Fruit fly (Drosophila melanogaster) whole organism, wandering third instar larva: ENCODE results near the gene CG42822.

ENCODE experiments used
- Abd-B ChIP-seq: fragments of >200 bp; optimal IDR thresholded peaks from 2 replicates; lab custom pipeline; 2017; ENCODE audit warnings: missing biosample characterization, missing genetic modification characterization
- CG32264 ChIP-seq: fragments of 200-800 bp; sonication (Bioruptor generic); optimal IDR thresholded peaks from 2 replicates; lab custom pipeline; 2016; ENCODE audit warnings: missing biosample characterization, missing genetic modification characterization
- CG9705 ChIP-seq: fragments of 200-800 bp; sonication (Bioruptor generic); optimal IDR thresholded peaks from 2 replicates; lab custom pipeline; 2018; ENCODE audit warnings: missing biosample characterization, mild to moderate bottlenecking, missing genetic modification characterization
- CrebA ChIP-seq: fragments of 200-800 bp; sonication (Bioruptor generic); optimal IDR thresholded peaks from 2 replicates; lab custom pipeline; 2016; ENCODE audit warnings: missing biosample characterization, mild to moderate bottlenecking, missing genetic modification characterization, borderline replicate concordance
- Dfd ChIP-seq: fragments of >200 bp; optimal IDR thresholded peaks from 2 replicates; lab custom pipeline; 2017; ENCODE audit warnings: missing biosample characterization, missing genetic modification characterization
- Dif ChIP-seq: fragments of 200-275, 200-300 bp; sonication (Bioruptor generic); optimal IDR thresholded peaks from 2 replicates; lab custom pipeline; 2018; ENCODE audit warnings: missing biosample characterization, missing genetic modification characterization; ENCODE audit not compliant: partially characterized antibody
- GATAd ChIP-seq: sonication (Bioruptor generic); optimal IDR thresholded peaks from 2 replicates; lab custom pipeline; 2016; ENCODE audit warnings: missing biosample characterization, missing genetic modification characterization
- HLH106 ChIP-seq: fragments of 200-800 bp; optimal IDR thresholded peaks from 3 replicates; lab custom pipeline; 2019; ENCODE audit warnings: missing biosample characterization, mild to moderate bottlenecking, missing genetic modification characterization, moderate library complexity
- Hnf4 ChIP-seq: fragments of 200-800 bp; sonication (Bioruptor generic); optimal IDR thresholded peaks from 2 replicates; lab custom pipeline; 2016; ENCODE audit warnings: missing biosample characterization, mild to moderate bottlenecking, missing genetic modification characterization
- Hr78 ChIP-seq: fragments of >200 bp; optimal IDR thresholded peaks from 2 replicates; lab custom pipeline; 2017; ENCODE audit warnings: missing biosample characterization, missing genetic modification characterization
- Hr83 ChIP-seq: fragments of 200-300 bp; sonication (Bioruptor generic); optimal IDR thresholded peaks from 2 replicates; lab custom pipeline; 2016; ENCODE audit warnings: missing biosample characterization, mild to moderate bottlenecking, missing genetic modification characterization, moderate library complexity; ENCODE audit not compliant: poor library complexity, severe bottlenecking
- Jra ChIP-seq: sonication (Bioruptor generic); optimal IDR thresholded peaks from 2 replicates; lab custom pipeline; 2016; ENCODE audit warnings: missing biosample characterization, missing genetic modification characterization
- Mio ChIP-seq: sonication (Bioruptor generic); optimal IDR thresholded peaks from 2 replicates; lab custom pipeline; 2016; ENCODE audit warnings: missing biosample characterization, missing genetic modification characterization
- Myc ChIP-seq: fragments of >200 bp; optimal IDR thresholded peaks from 2 replicates; lab custom pipeline; 2017
- N ChIP-seq: fragments of >200 bp; optimal IDR thresholded peaks from 2 replicates; lab custom pipeline; 2018; ENCODE audit warnings: missing biosample characterization, missing external identifiers, missing genetic modification characterization
- OdsH ChIP-seq: fragments of 200-800 bp; sonication (Bioruptor generic); optimal IDR thresholded peaks from 2 replicates; lab custom pipeline; 2016; ENCODE audit warnings: missing biosample characterization, mild to moderate bottlenecking, missing genetic modification characterization
- Rel ChIP-seq, 2 experiments: fragments of 200-800 bp; sonication (Bioruptor generic) in 1 of 2; optimal IDR thresholded peaks; 2 replicates in 1 of 2; 3 replicates in 1 of 2; lab custom pipeline; 2016 to 2019; ENCODE audit warnings: mild to moderate bottlenecking in 2 of 2, missing biosample characterization in 2 of 2, missing genetic modification characterization in 2 of 2, moderate library complexity in 1 of 2
- Sp1 ChIP-seq: fragments of 200-800 bp; sonication (Bioruptor generic); optimal IDR thresholded peaks from 3 replicates; lab custom pipeline; 2019; ENCODE audit warnings: missing biosample characterization, mild to moderate bottlenecking, missing genetic modification characterization, moderate library complexity
- Vsx2 ChIP-seq: fragments of 200-300, 225-300 bp; sonication (Bioruptor generic); optimal IDR thresholded peaks from 2 replicates; lab custom pipeline; 2018; ENCODE audit warnings: missing biosample characterization, missing genetic modification characterization; ENCODE audit not compliant: partially characterized antibody
- br ChIP-seq: fragments of 200-800 bp; sonication (Bioruptor generic); optimal IDR thresholded peaks from 2 replicates; lab custom pipeline; 2016; ENCODE audit warnings: missing biosample characterization, missing genetic modification characterization
- brk ChIP-seq: fragments of 200-800 bp; sonication (Bioruptor generic); optimal IDR thresholded peaks from 2 replicates; lab custom pipeline; 2016; ENCODE audit warnings: missing biosample characterization, mild to moderate bottlenecking, missing genetic modification characterization
- dl ChIP-seq, 2 experiments: fragments of 175-275, 200-275 bp in 1 of 2; fragments of 200-275 bp in 1 of 2; sonication (Bioruptor generic); optimal IDR thresholded peaks; lab custom pipeline; 2018; ENCODE audit warnings: mild to moderate bottlenecking in 2 of 2, missing biosample characterization in 2 of 2, missing genetic modification characterization in 2 of 2, moderate library complexity in 2 of 2; ENCODE audit not compliant: partially characterized antibody in 2 of 2, insufficient read depth in 1 of 2
- dmrt93B ChIP-seq: fragments of 200-800 bp; sonication (Bioruptor generic); optimal IDR thresholded peaks from 2 replicates; lab custom pipeline; 2018; ENCODE audit warnings: missing biosample characterization, mild to moderate bottlenecking, missing genetic modification characterization
- dsf ChIP-seq: sonication (Bioruptor generic); optimal IDR thresholded peaks from 2 replicates; lab custom pipeline; 2016; ENCODE audit warnings: missing biosample characterization, missing genetic modification characterization, borderline replicate concordance
- ey ChIP-seq: fragments of 200-800 bp; sonication (Bioruptor generic); optimal IDR thresholded peaks from 2 replicates; lab custom pipeline; 2016; ENCODE audit warnings: missing biosample characterization, missing genetic modification characterization
- foxo ChIP-seq, 2 experiments: fragments of 200-800 bp; sonication (Bioruptor generic); optimal IDR thresholded peaks; 2 replicates in 1 of 2; 3 replicates in 1 of 2; lab custom pipeline; 2016 to 2017; ENCODE audit warnings: missing biosample characterization in 2 of 2, missing genetic modification characterization in 2 of 2
- fru ChIP-seq: fragments of 200-800 bp; sonication (Bioruptor generic); optimal IDR thresholded peaks from 3 replicates; lab custom pipeline; 2016; ENCODE audit warnings: missing biosample characterization, mild to moderate bottlenecking, missing genetic modification characterization
- h ChIP-seq: fragments of 200-800 bp; sonication (Bioruptor generic); optimal IDR thresholded peaks from 3 replicates; lab custom pipeline; 2016; ENCODE audit warnings: missing biosample characterization, mild to moderate bottlenecking, missing genetic modification characterization
- jim ChIP-seq: fragments of 175-275, 200-325 bp; sonication (Bioruptor generic); optimal IDR thresholded peaks from 2 replicates; lab custom pipeline; 2016; ENCODE audit warnings: missing biosample characterization, mild to moderate bottlenecking, missing genetic modification characterization
- lola ChIP-seq: fragments of >200 bp; optimal IDR thresholded peaks from 2 replicates; lab custom pipeline; 2017; ENCODE audit warnings: missing biosample characterization, missing genetic modification characterization
- pan ChIP-seq: fragments of >200 bp; optimal IDR thresholded peaks from 2 replicates; lab custom pipeline; 2017
- psq ChIP-seq: fragments of 200-800 bp; sonication (Bioruptor generic); optimal IDR thresholded peaks from 3 replicates; lab custom pipeline; 2017; ENCODE audit warnings: missing biosample characterization, mild to moderate bottlenecking, missing genetic modification characterization, moderate library complexity
- rgr ChIP-seq: fragments of 200-800 bp; sonication (Bioruptor generic); optimal IDR thresholded peaks from 3 replicates; lab custom pipeline; 2016; ENCODE audit warnings: missing biosample characterization, mild to moderate bottlenecking, missing genetic modification characterization
- sage ChIP-seq: fragments of 200-800 bp; sonication (Bioruptor generic); optimal IDR thresholded peaks from 2 replicates; lab custom pipeline; 2016; ENCODE audit warnings: missing biosample characterization, mild to moderate bottlenecking, missing genetic modification characterization
- sv ChIP-seq: fragments of 200-800 bp; sonication (Bioruptor generic); optimal IDR thresholded peaks from 3 replicates; lab custom pipeline; 2016; ENCODE audit warnings: missing biosample characterization, missing genetic modification characterization
- tai ChIP-seq: sonication (Bioruptor generic); optimal IDR thresholded peaks from 2 replicates; lab custom pipeline; 2016; ENCODE audit warnings: missing biosample characterization, missing genetic modification characterization
- usp ChIP-seq: fragments of >200 bp; optimal IDR thresholded peaks from 2 replicates; lab custom pipeline; 2017; ENCODE audit warnings: missing biosample characterization, missing genetic modification characterization
- woc ChIP-seq: sonication (Bioruptor generic); optimal IDR thresholded peaks from 2 replicates; lab custom pipeline; 2016; ENCODE audit warnings: missing biosample characterization, mild to moderate bottlenecking, missing genetic modification characterization

CG42822 gene

dm6 chr3R:17386168-17386819 is 27.4 kb upstream of the CG42822 start:
- no peak for TF ChIP-seq usp (GFP tag; lab: Kevin White, UChicago)
- TF ChIP-seq sage (GFP tag; lab: Kevin White, UChicago): no peak
- TF ChIP-seq CrebA: no peak
- TF ChIP-seq brk: no peak
- peak; percentile 52 for TF ChIP-seq woc (GFP tag; lab: Kevin White, UChicago)
- TF ChIP-seq GATAd (GFP tag; lab: Kevin White, UChicago): no peak
- TF ChIP-seq CG32264 (GFP tag; lab: Kevin White, UChicago): peak; percentile 4
- TF ChIP-seq Hnf4 (GFP tag; lab: Kevin White, UChicago): peak; percentile 69
- TF ChIP-seq Dif (GFP tag; lab: Kevin White, UChicago): no peak
- TF ChIP-seq sv: peak; percentile 11
- TF ChIP-seq N (GFP tag; lab: Kevin White, UChicago): no peak
- no peak for TF ChIP-seq dsf (GFP tag; lab: Kevin White, UChicago)
- no peak for TF ChIP-seq dl (GFP tag; optimal IDR thresholded peaks at IDR 0.05; lab: Kevin White, UChicago; ENCODE audit: insufficient read depth in 1 of 2, partially characterized antibody in 2 of 2)
- no peak for TF ChIP-seq Abd-B (GFP tag; lab: Kevin White, UChicago)
- TF ChIP-seq foxo (GFP tag; optimal IDR thresholded peaks at IDR 0.05; lab: Kevin White, UChicago): peak in 1 of 2 experiments; percentile 81
- TF ChIP-seq h (GFP tag; lab: Kevin White, UChicago): peak; percentile 84
- peak; percentile 73 for TF ChIP-seq fru (GFP tag; lab: Kevin White, UChicago)
- TF ChIP-seq ey (GFP tag; lab: Kevin White, UChicago): peak; percentile 69
- no peak for TF ChIP-seq Hr83 (GFP tag; lab: Kevin White, UChicago)
- no peak for TF ChIP-seq jim (GFP tag; lab: Kevin White, UChicago)
- TF ChIP-seq Dfd (GFP tag; lab: Kevin White, UChicago): peak; percentile 5
- peak; percentile 71 for TF ChIP-seq br (GFP tag; lab: Kevin White, UChicago)
- peak; percentile 64 for TF ChIP-seq rgr (GFP tag; lab: Kevin White, UChicago)
- peak; percentile 37 for TF ChIP-seq CG9705
- TF ChIP-seq Sp1 (GFP tag; lab: Kevin White, UChicago): peak; percentile 48
- TF ChIP-seq Hr78: no peak
- TF ChIP-seq psq: peak; percentile 60
- TF ChIP-seq pan (lab: Kevin White, UChicago): no peak
- no peak for TF ChIP-seq Rel (GFP tag; optimal IDR thresholded peaks at IDR 0.05; lab: Kevin White, UChicago)
- TF ChIP-seq Rel (tag; optimal IDR thresholded peaks at IDR 0.05; lab: Kevin White, UChicago): peak; percentile 83
- no peak for TF ChIP-seq lola
- TF ChIP-seq Jra (GFP tag; lab: Kevin White, UChicago): no peak
- peak; percentile 63 for TF ChIP-seq OdsH
- TF ChIP-seq HLH106 (tag; lab: Kevin White, UChicago): peak; percentile 78
- peak; percentile 65 for TF ChIP-seq dmrt93B (GFP tag; lab: Kevin White, UChicago)
- no peak for TF ChIP-seq tai (GFP tag; lab: Kevin White, UChicago)
- TF ChIP-seq Mio (GFP tag; lab: Kevin White, UChicago): no peak
- no peak for TF ChIP-seq Vsx2 (GFP tag; lab: Kevin White, UChicago)
- TF ChIP-seq Myc (lab: Kevin White, UChicago): no peak

dm6 chr3R:17391313-17391845 is 22.3 kb upstream of the CG42822 start, which contains the start of the genes Brf and sds22:
Gene Brf (minus strand): TSS chr3R:17391337.
Gene sds22 (plus strand): TSS chr3R:17391594.
- TF ChIP-seq fru (GFP tag; lab: Kevin White, UChicago) (peak; percentile 95), Rel (GFP tag; optimal IDR thresholded peaks at IDR 0.05; lab: Kevin White, UChicago) (peak; percentile 18), Rel (tag; optimal IDR thresholded peaks at IDR 0.05; lab: Kevin White, UChicago) (peak; percentile 79), Hnf4 (GFP tag; lab: Kevin White, UChicago) (peak; percentile 97), Dif (GFP tag; lab: Kevin White, UChicago) (no peak), Myc (lab: Kevin White, UChicago) (peak; percentile 47), HLH106 (tag; lab: Kevin White, UChicago) (peak; percentile 97), sv (peak; percentile 97), tai (GFP tag; lab: Kevin White, UChicago) (peak; percentile 97), Sp1 (GFP tag; lab: Kevin White, UChicago) (peak; percentile 95), brk (peak; percentile 97), CrebA (no peak), pan (lab: Kevin White, UChicago) (no peak), N (GFP tag; lab: Kevin White, UChicago) (no peak), jim (GFP tag; lab: Kevin White, UChicago) (peak; percentile 8), OdsH (peak; percentile 95), Hr83 (GFP tag; lab: Kevin White, UChicago) (peak; percentile 60), Mio (GFP tag; lab: Kevin White, UChicago) (peak; percentile 76), ey (GFP tag; lab: Kevin White, UChicago) (peak; percentile 96), lola (no peak), Jra (GFP tag; lab: Kevin White, UChicago) (peak; percentile 94), CG9705 (peak; percentile 95), rgr (GFP tag; lab: Kevin White, UChicago) (peak; percentile 97), Vsx2 (GFP tag; lab: Kevin White, UChicago) (no peak), foxo (GFP tag; optimal IDR thresholded peaks at IDR 0.05; lab: Kevin White, UChicago) (peak; percentile 45 to 97), CG32264 (GFP tag; lab: Kevin White, UChicago) (peak; percentile 92), br (GFP tag; lab: Kevin White, UChicago) (peak; percentile 95), sage (GFP tag; lab: Kevin White, UChicago) (peak; percentile 89), dsf (GFP tag; lab: Kevin White, UChicago) (peak; percentile 91), GATAd (GFP tag; lab: Kevin White, UChicago) (peak; percentile 93), h (GFP tag; lab: Kevin White, UChicago) (peak; percentile 97), woc (GFP tag; lab: Kevin White, UChicago) (peak; percentile 98), Dfd (GFP tag; lab: Kevin White, UChicago) (peak; percentile 79), psq (peak; percentile 94), dl (GFP tag; optimal IDR thresholded peaks at IDR 0.05; lab: Kevin White, UChicago; ENCODE audit: insufficient read depth in 1 of 2, partially characterized antibody in 2 of 2) (no peak), Abd-B (GFP tag; lab: Kevin White, UChicago) (no peak), dmrt93B (GFP tag; lab: Kevin White, UChicago) (peak; percentile 93), Hr78 (no peak), usp (GFP tag; lab: Kevin White, UChicago) (no peak)
